Fruit fly (Drosophila melanogaster): ENCODE measurements around the gene ND-51.

Gene ND-51

dm6 chr2L:6088371-6089365, 26.1 kb upstream of the ND-51 start (continued):
- TF ChIP-seq gro (GFP tag; optimal IDR thresholded peaks at IDR 0.05): peak; percentile 55
- TF ChIP-seq Meics (GFP tag; optimal IDR thresholded peaks at IDR 0.05): peak; percentile 49
- TF ChIP-seq CG8944 (GFP tag; optimal IDR thresholded peaks at IDR 0.05): no peak
- peak; percentile 6 for TF ChIP-seq trem (tag; optimal IDR thresholded peaks at IDR 0.05)
- TF ChIP-seq CG6175 (GFP tag; IDR thresholded peaks at IDR 0.05): peak; percentile 72; the same call in 1 of the 3 replicates
- peak; percentile 73 for TF ChIP-seq da (GFP tag; optimal IDR thresholded peaks at IDR 0.05)
- peak; percentile 63 for TF ChIP-seq gem (tag; optimal IDR thresholded peaks at IDR 0.05)
- TF ChIP-seq Hr78 (GFP tag; optimal IDR thresholded peaks at IDR 0.05): peak in 1 of 2 experiments; percentile 82
- TF ChIP-seq pan (optimal IDR thresholded peaks at IDR 0.05): no peak
- peak in 1 of 2 experiments; percentile 39 for TF ChIP-seq pan (GFP tag; optimal IDR thresholded peaks at IDR 0.05 in 1 of 2, IDR thresholded peaks at IDR 0.05 in 1 of 2)
- peak; percentile 62 for TF ChIP-seq CG18619 (GFP tag; optimal IDR thresholded peaks at IDR 0.05)
- TF ChIP-seq sc (optimal IDR thresholded peaks at IDR 0.05): no peak
- TF ChIP-seq sc (GFP tag; optimal IDR thresholded peaks at IDR 0.05): peak; percentile 25
- TF ChIP-seq crp (GFP tag; optimal IDR thresholded peaks at IDR 0.05): peak in 1 of 2 experiments; percentile 1
- no peak for TF ChIP-seq eyg (GFP tag; optimal IDR thresholded peaks at IDR 0.05)
- TF ChIP-seq CG17912 (GFP tag; optimal IDR thresholded peaks at IDR 0.05): peak; percentile 43
- TF ChIP-seq br (optimal IDR thresholded peaks at IDR 0.05): no peak
- TF ChIP-seq her (GFP tag; optimal IDR thresholded peaks at IDR 0.05): peak; percentile 43
- TF ChIP-seq Nf-YA (GFP tag; IDR thresholded peaks at IDR 0.05): no peak
- peak; percentile 1 for TF ChIP-seq ac (GFP tag; optimal IDR thresholded peaks at IDR 0.05)
- TF ChIP-seq pfk (GFP tag; optimal IDR thresholded peaks at IDR 0.05): peak; percentile 38
- no peak for TF ChIP-seq CG1024 (GFP tag; IDR thresholded peaks at IDR 0.05)
- TF ChIP-seq chinmo (GFP tag; IDR thresholded peaks at IDR 0.05; ENCODE audit: partially characterized antibody): peak; percentile 100
- peak; percentile 6 for TF ChIP-seq exex (tag; optimal IDR thresholded peaks at IDR 0.05)
- peak; percentile 95 for TF ChIP-seq sr (GFP tag; IDR thresholded peaks at IDR 0.05)
- TF ChIP-seq HLH4C (GFP tag; IDR thresholded peaks at IDR 0.05; ENCODE audit: partially characterized antibody): peak; percentile 44; the same call in 1 of the 3 replicates
- peak; percentile 29 for TF ChIP-seq zf30C (GFP tag; optimal IDR thresholded peaks at IDR 0.05)
- TF ChIP-seq CG14710 (tag; optimal IDR thresholded peaks at IDR 0.05): no peak
- peak; percentile 73 for TF ChIP-seq ab (GFP tag; optimal IDR thresholded peaks at IDR 0.05)
- no peak for TF ChIP-seq CG6654 (GFP tag; optimal IDR thresholded peaks at IDR 0.05)
- peak; percentile 74 for TF ChIP-seq ci (GFP tag; IDR thresholded peaks at IDR 0.05)
- TF ChIP-seq Dad (GFP tag; optimal IDR thresholded peaks at IDR 0.05): no peak
- peak; percentile 53; the same call in 1 of the 3 replicates for TF ChIP-seq CG11695 (GFP tag; IDR thresholded peaks at IDR 0.05)
- TF ChIP-seq CG7271 (tag; optimal IDR thresholded peaks at IDR 0.05): no peak
- peak in 1 of 2 experiments; percentile 64 for TF ChIP-seq Pdp1 (GFP tag; optimal IDR thresholded peaks at IDR 0.05)
- TF ChIP-seq CG17829 (tag; optimal IDR thresholded peaks at IDR 0.05): peak; percentile 27
- peak; percentile 90 for TF ChIP-seq onecut (GFP tag; IDR thresholded peaks at IDR 0.05)
- no peak for TF ChIP-seq CG14441 (GFP tag; IDR thresholded peaks at IDR 0.05)
- no peak for TF ChIP-seq tgo (GFP tag; IDR thresholded peaks at IDR 0.05)
- peak; percentile 23 for TF ChIP-seq CG13624 (GFP tag; optimal IDR thresholded peaks at IDR 0.05)
- peak; percentile 97 for TF ChIP-seq Blimp-1 (GFP tag; optimal IDR thresholded peaks at IDR 0.05)
- TF ChIP-seq oc (tag; optimal IDR thresholded peaks at IDR 0.05): peak; percentile 68
- peak; percentile 97 for TF ChIP-seq Med (GFP tag)
- TF ChIP-seq CG3726 (GFP tag; IDR thresholded peaks at IDR 0.05): no peak
- TF ChIP-seq Deaf1 (tag; optimal IDR thresholded peaks at IDR 0.05): peak; percentile 90
- peak; percentile 99 for TF ChIP-seq twi (tag; optimal IDR thresholded peaks at IDR 0.05)
- peak; percentile 93 for TF ChIP-seq kay (GFP tag; optimal IDR thresholded peaks at IDR 0.05)
- TF ChIP-seq rib (GFP tag; IDR thresholded peaks at IDR 0.05): peak; percentile 77
